Worm (Caenorhabditis elegans): ENCODE measurements around the gene B0035.3.

The B0035.3 gene

ce11 chrIV:11273151-11273550 lies 41.6 kb downstream of the B0035.3 start, which contains the start of gene gtl-2:
TSS of gene gtl-2 (plus strand) at chrIV:11273451.
- no peak for TF ChIP-seq ZK546.5 (tag; optimal IDR thresholded peaks at IDR 0.05)
- TF ChIP-seq attf-4 (tag; optimal IDR thresholded peaks at IDR 0.05) = no peak
- no peak for TF ChIP-seq dmd-8 (GFP tag; IDR thresholded peaks at IDR 0.05)
- TF ChIP-seq ceh-20 (GFP tag; IDR thresholded peaks at IDR 0.05) = no peak
- TF ChIP-seq lin-15B (tag; optimal IDR thresholded peaks at IDR 0.05) = no peak
- no peak for TF ChIP-seq mdl-1 (tag; optimal IDR thresholded peaks at IDR 0.05)
- TF ChIP-seq ctbp-1 (GFP tag; IDR thresholded peaks at IDR 0.05) = no peak
- TF ChIP-seq T20F7.1 (GFP tag; optimal IDR thresholded peaks at IDR 0.05) = no peak
- no peak for TF ChIP-seq daf-16 (GFP tag; optimal IDR thresholded peaks at IDR 0.05)
- no peak for TF ChIP-seq daf-16 (tag; optimal IDR thresholded peaks at IDR 0.05)
- TF ChIP-seq nhr-28 (tag; optimal IDR thresholded peaks at IDR 0.05) = no peak
- TF ChIP-seq nhr-10 (tag; optimal IDR thresholded peaks at IDR 0.05) = no peak
- TF ChIP-seq mep-1 (tag; optimal IDR thresholded peaks at IDR 0.05) = no peak
- TF ChIP-seq nhr-6 (tag; optimal IDR thresholded peaks at IDR 0.05) = no peak
- no peak for TF ChIP-seq nhr-48 (tag; optimal IDR thresholded peaks at IDR 0.05)
- TF ChIP-seq mxl-2 (GFP tag; conservative IDR thresholded peaks at IDR 0.05) = no peak
- no peak for TF ChIP-seq snpc-4 (tag; optimal IDR thresholded peaks at IDR 0.05)

ce11 chrIV:11271262-11271661 lies 43.5 kb downstream of the B0035.3 start, which contains the start of gene nhr-7:
TSS of gene nhr-7 (minus strand) at chrIV:11271362.
- TF ChIP-seq F10B5.3 (tag; optimal IDR thresholded peaks at IDR 0.05) = no peak

ce11 chrIV:11269483-11269882 lies 45.3 kb downstream of the B0035.3 start:
- TF ChIP-seq attf-4 (tag; optimal IDR thresholded peaks at IDR 0.05) (no peak), ceh-62 (tag; optimal IDR thresholded peaks at IDR 0.05) (no peak), ceh-82 (tag; optimal IDR thresholded peaks at IDR 0.05) (no peak), dpl-1 (GFP tag; optimal IDR thresholded peaks at IDR 0.05) (no peak), nhr-48 (tag; optimal IDR thresholded peaks at IDR 0.05) (no peak), pha-4 (GFP tag; IDR thresholded peaks at IDR 0.05) (no peak), pha-4 (tag; optimal IDR thresholded peaks at IDR 0.05) (peak; percentile 61)

- TF ChIP-seq ceh-32 (tag; optimal IDR thresholded peaks at IDR 0.05; ENCODE audit: poor library complexity) (no peak), nhr-76 (tag; optimal IDR thresholded peaks at IDR 0.05) (no peak), daf-16 (GFP tag; optimal IDR thresholded peaks at IDR 0.05) (no peak), daf-16 (tag; optimal IDR thresholded peaks at IDR 0.05) (no peak), rbr-2 (tag; optimal IDR thresholded peaks at IDR 0.05) (no peak), lim-7 (GFP tag; IDR thresholded peaks at IDR 0.05) (no peak), ceh-44 (GFP tag; IDR thresholded peaks at IDR 0.05) (no peak), mxl-3 (GFP tag; optimal IDR thresholded peaks at IDR 0.05) (no peak), mep-1 (tag; optimal IDR thresholded peaks at IDR 0.05) (no peak), ZK546.5 (tag; optimal IDR thresholded peaks at IDR 0.05) (no peak), ces-1 (GFP tag; optimal IDR thresholded peaks at IDR 0.05) (no peak)
Measured at ce11 chrIV:11266090-11266489, 48.7 kb downstream of the B0035.3 start, which contains the start of gene col-127. TSS of gene col-127 (minus strand) at chrIV:11266190.
